Worm (Caenorhabditis elegans) whole organism, L3 larva: ENCODE data around the gene B0361.4.
A peak's percentile ranks its signal among the peaks of the same experiment; 100 is the strongest.

Source experiments
- ceh-28 ChIP-seq: fragments of 150-350 bp; optimal IDR thresholded peaks from 2 replicates; lab custom pipeline; 2014; ENCODE audit warnings: missing biosample characterization, missing genetic modification reagents, missing genetic modification characterization
- jun-1 ChIP-seq: fragments of 150-350 bp; optimal IDR thresholded peaks from 2 replicates; lab custom pipeline; 2014; ENCODE audit warnings: missing biosample characterization, missing genetic modification reagents, missing genetic modification characterization
- pha-4 ChIP-seq: fragments of 150-350 bp; optimal IDR thresholded peaks from 2 replicates; lab custom pipeline; 2014; ENCODE audit warnings: missing biosample characterization, missing genetic modification reagents, missing genetic modification characterization
- unc-62 ChIP-seq: fragments of 150-350 bp; sonication (generic microtip); optimal IDR thresholded peaks from 4 replicates; lab custom pipeline; 2014; ENCODE audit warnings: missing biosample characterization, missing genetic modification reagents, missing genetic modification characterization
- ztf-4 ChIP-seq: fragments of 150-350 bp; optimal IDR thresholded peaks from 2 replicates; lab custom pipeline; 2014; ENCODE audit warnings: missing biosample characterization, missing genetic modification characterization

- TF ChIP-seq unc-62 (GFP tag; lab: Kevin White, UChicago) = no peak
- no peak for TF ChIP-seq ztf-4 (tag; lab: Kevin White, UChicago)
- no peak for TF ChIP-seq ceh-28 (tag; lab: Kevin White, UChicago)
- TF ChIP-seq pha-4 (tag; lab: Kevin White, UChicago) = peak; percentile 84
- peak; percentile 71 for TF ChIP-seq jun-1
These were observed 13.3 kb downstream of the B0361.4 start for ce11 chrIII:7272088-7272487.
